Worm (Caenorhabditis elegans) whole organism, L4 larva: Measurements from ENCODE around the gene set-13.

Experiments
- ZK546.5 ChIP-seq, 2 experiments: sonication (generic microtip); optimal IDR thresholded peaks; 2 replicates each; lab custom pipeline; 2017; ENCODE audit warnings: missing biosample characterization in 2 of 2, missing genetic modification characterization in 2 of 2
- daf-16 ChIP-seq, 3 experiments: sonication (generic microtip); optimal IDR thresholded peaks; 2 replicates each; lab custom pipeline; 2016 to 2017; ENCODE audit warnings: missing genetic modification characterization in 3 of 3, missing genetic modification reagents in 3 of 3, mild to moderate bottlenecking in 2 of 3, missing compliant biosample characterization in 2 of 3, missing biosample characterization in 1 of 3, moderate library complexity in 1 of 3
- dpl-1 ChIP-seq: fragments of 150-350 bp; optimal IDR thresholded peaks from 2 replicates; lab custom pipeline; 2014; ENCODE audit warnings: missing biosample characterization, missing genetic modification reagents, missing genetic modification characterization
- egl-27 ChIP-seq: sonication (generic microtip); optimal IDR thresholded peaks from 3 replicates; lab custom pipeline; 2017; ENCODE audit warnings: missing biosample characterization, missing genetic modification reagents, missing genetic modification characterization
- fkh-10 ChIP-seq: fragments of 150-350 bp; optimal IDR thresholded peaks from 2 replicates; lab custom pipeline; 2014; ENCODE audit warnings: missing biosample characterization, missing genetic modification reagents, missing genetic modification characterization
- hif-1 ChIP-seq, 2 experiments: sonication (generic microtip); optimal IDR thresholded peaks; 2 replicates each; lab custom pipeline; 2016 to 2017; ENCODE audit warnings: missing compliant biosample characterization in 2 of 2, missing genetic modification characterization in 2 of 2, missing genetic modification reagents in 2 of 2, missing genotype in 2 of 2, mild to moderate bottlenecking in 1 of 2
- jun-1 ChIP-seq: fragments of 150-350 bp; optimal IDR thresholded peaks from 2 replicates; lab custom pipeline; 2014; ENCODE audit warnings: missing biosample characterization, missing genetic modification reagents, missing genetic modification characterization
- pqm-1 ChIP-seq: sonication (generic microtip); optimal IDR thresholded peaks from 2 replicates; lab custom pipeline; 2017; ENCODE audit warnings: missing biosample characterization, missing genetic modification characterization
- zip-2 ChIP-seq: fragments of 150-350 bp; optimal IDR thresholded peaks from 2 replicates; lab custom pipeline; 2014; ENCODE audit warnings: missing biosample characterization, missing genetic modification characterization

- TF ChIP-seq ZK546.5 (tag; optimal IDR thresholded peaks at IDR 0.05; lab: Kevin White, UChicago) (no peak), dpl-1 (no peak), pqm-1 (tag; lab: Kevin White, UChicago) (no peak), fkh-10 (GFP tag; lab: Kevin White, UChicago) (no peak), zip-2 (tag; lab: Kevin White, UChicago) (no peak), hif-1 (tag; optimal IDR thresholded peaks at IDR 0.05; lab: Kevin White, UChicago) (no peak), daf-16 (GFP tag; optimal IDR thresholded peaks at IDR 0.05; lab: Kevin White, UChicago) (no peak), daf-16 (tag; optimal IDR thresholded peaks at IDR 0.05; lab: Kevin White, UChicago) (no peak), jun-1 (tag; lab: Kevin White, UChicago) (no peak), egl-27 (tag; lab: Kevin White, UChicago) (no peak)
Measured at ce11 chrII:2829482-2829881, 12.7 kb downstream of the set-13 start.
